Fruit fly (Drosophila melanogaster) whole organism, embryonic: ENCODE measurements around the gene CG34267.

Source experiments
- Asciz ChIP-seq: fragments of 200-800 bp; sonication (Bioruptor generic); optimal IDR thresholded peaks from 2 replicates; lab custom pipeline; 2017; ENCODE audit warnings: missing biosample characterization, mild to moderate bottlenecking, missing genetic modification characterization, missing genetic modification reagents
- B-H2 ChIP-seq: fragments of 200-800 bp; sonication (Bioruptor generic); optimal IDR thresholded peaks from 2 replicates; lab custom pipeline; 2018; ENCODE audit warnings: missing biosample characterization, mild to moderate bottlenecking, missing genetic modification characterization
- Blimp-1 ChIP-seq: fragments of 200-800 bp; sonication (Bioruptor generic); optimal IDR thresholded peaks from 3 replicates; lab custom pipeline; 2018; ENCODE audit warnings: missing biosample characterization, missing genetic modification characterization, mild to moderate bottlenecking, moderate library complexity, missing genetic modification reagents
- CG10543 ChIP-seq: fragments of 200-800 bp; sonication (Bioruptor generic); optimal IDR thresholded peaks from 3 replicates; lab custom pipeline; 2017; ENCODE audit warnings: missing biosample characterization, mild to moderate bottlenecking, missing genetic modification characterization, moderate library complexity
- CG1233 ChIP-seq: fragments of 200-800 bp; sonication (Bioruptor generic); optimal IDR thresholded peaks from 4 replicates; lab custom pipeline; 2018; ENCODE audit warnings: missing biosample characterization, mild to moderate bottlenecking, missing genetic modification characterization
- CG12744 ChIP-seq: fragments of 200-800 bp; sonication (Bioruptor generic); optimal IDR thresholded peaks from 2 replicates; lab custom pipeline; 2016; ENCODE audit warnings: missing biosample characterization, missing genetic modification characterization
- CG16779 ChIP-seq: fragments of 200-800 bp; sonication (Bioruptor generic); IDR thresholded peaks from 2 replicates; pipeline ENCODE4 v1.3.6; 2022; ENCODE audit warnings: missing biosample characterization, missing genetic modification characterization
- CG2199 ChIP-seq: fragments of 200-800 bp; sonication (Bioruptor generic); IDR thresholded peaks from 3 replicates; pipeline ENCODE4 v1.3.6; 2022; ENCODE audit warnings: missing biosample characterization, missing genetic modification characterization
- CG2889 ChIP-seq: fragments of 200-800 bp; sonication (Bioruptor generic); IDR thresholded peaks from 3 replicates; pipeline ENCODE4 v1.3.6; 2022; ENCODE audit warnings: missing biosample characterization, missing genetic modification characterization
- CG34224 ChIP-seq: fragments of 200-800 bp; sonication (Bioruptor generic); IDR thresholded peaks from 3 replicates; pipeline ENCODE4 v1.3.6; 2022; ENCODE audit warnings: missing biosample characterization, missing genetic modification characterization; ENCODE audit not compliant: partially characterized antibody
- CG42726 ChIP-seq: fragments of 200-800 bp; sonication (Bioruptor generic); IDR thresholded peaks from 2 replicates; pipeline ENCODE4 v1.3.6; 2022; ENCODE audit warnings: missing biosample characterization, missing genetic modification characterization; ENCODE audit not compliant: partially characterized antibody
- CG4328 ChIP-seq: fragments of 200-800 bp; sonication (Bioruptor generic); optimal IDR thresholded peaks from 3 replicates; lab custom pipeline; 2017; ENCODE audit warnings: missing biosample characterization, missing genetic modification reagents, missing genetic modification characterization
- CG7928 ChIP-seq: fragments of 200-800 bp; sonication (Bioruptor generic); optimal IDR thresholded peaks from 2 replicates; lab custom pipeline; 2017; ENCODE audit warnings: missing biosample characterization, mild to moderate bottlenecking, missing genetic modification characterization
- CG8281 ChIP-seq: fragments of 200-800 bp; sonication (Bioruptor generic); optimal IDR thresholded peaks from 2 replicates; lab custom pipeline; 2018; ENCODE audit warnings: missing biosample characterization, mild to moderate bottlenecking, missing genetic modification characterization, moderate library complexity
- CG9215 ChIP-seq: fragments of 200-800 bp; sonication (Bioruptor generic); IDR thresholded peaks from 2 replicates; pipeline ENCODE4 v1.3.6; 2022; ENCODE audit warnings: missing biosample characterization, missing genetic modification characterization
- Doc3 ChIP-seq: fragments of 200-800 bp; sonication (Bioruptor generic); IDR thresholded peaks from 3 replicates; pipeline ENCODE4 v1.3.6; 2022; ENCODE audit warnings: missing biosample characterization, missing genetic modification characterization; ENCODE audit not compliant: partially characterized antibody
- ERR ChIP-seq: fragments of 200-800 bp; sonication (Bioruptor generic); optimal IDR thresholded peaks from 2 replicates; lab custom pipeline; 2016; ENCODE audit warnings: missing biosample characterization, missing genetic modification characterization
- Ets65A ChIP-seq: fragments of 200-800 bp; sonication (Bioruptor generic); peaks from one replicate; lab custom pipeline; 2016; ENCODE audit warnings: missing biosample characterization, missing genetic modification characterization
- Gsc ChIP-seq: fragments of 200-800 bp; sonication (Bioruptor generic); IDR thresholded peaks from 2 replicates; pipeline ENCODE4 v1.3.6; 2022; ENCODE audit warnings: missing biosample characterization, missing genetic modification characterization
- Lim3 ChIP-seq: fragments of 200-800 bp; sonication (Bioruptor generic); IDR thresholded peaks from 2 replicates; pipeline ENCODE4 v1.3.6; 2022; ENCODE audit warnings: missing biosample characterization, missing genetic modification characterization
- Myb ChIP-seq: fragments of 200-800 bp; sonication (Bioruptor generic); optimal IDR thresholded peaks from 2 replicates; lab custom pipeline; 2016; ENCODE audit warnings: missing biosample characterization, missing genetic modification characterization
- Sox100B ChIP-seq: fragments of 200-800 bp; sonication (Bioruptor generic); optimal IDR thresholded peaks from 3 replicates; lab custom pipeline; 2018; ENCODE audit warnings: missing biosample characterization, mild to moderate bottlenecking, missing genetic modification characterization
- Ssrp ChIP-seq: fragments of 200-800 bp; sonication (Bioruptor generic); optimal IDR thresholded peaks from 2 replicates; lab custom pipeline; 2018; ENCODE audit warnings: missing biosample characterization, mild to moderate bottlenecking, missing genetic modification characterization, moderate library complexity
- crol ChIP-seq: fragments of 200-800 bp; sonication (Bioruptor generic); IDR thresholded peaks from 2 replicates; pipeline ENCODE4 v1.3.6; 2022; ENCODE audit warnings: missing biosample characterization, missing genetic modification characterization
- danr ChIP-seq: fragments of 200-800 bp; sonication (Bioruptor generic); IDR thresholded peaks from 2 replicates; pipeline ENCODE4 v1.3.6; 2022; ENCODE audit warnings: missing biosample characterization, missing genetic modification characterization
- dm ChIP-seq: fragments of 200-800 bp; sonication (Bioruptor generic); optimal IDR thresholded peaks from 3 replicates; lab custom pipeline; 2016; ENCODE audit warnings: missing biosample characterization, missing genetic modification characterization
- en ChIP-seq: fragments of 200-800 bp; sonication (Bioruptor generic); optimal IDR thresholded peaks from 2 replicates; lab custom pipeline; 2016; ENCODE audit warnings: missing biosample characterization, missing genetic modification characterization
- ftz-f1 ChIP-seq: fragments of 200-800 bp; sonication (Bioruptor generic); optimal IDR thresholded peaks from 2 replicates; lab custom pipeline; 2016; ENCODE audit warnings: missing biosample characterization, missing genetic modification characterization
- sens ChIP-seq: fragments of 200-800 bp; sonication (Bioruptor generic); peaks from one replicate; lab custom pipeline; 2016; ENCODE audit warnings: missing biosample characterization, missing genetic modification characterization
- seq ChIP-seq: fragments of 200-800 bp; sonication (Bioruptor generic); IDR thresholded peaks from 2 replicates; pipeline ENCODE4 v1.3.6; 2022; ENCODE audit warnings: missing biosample characterization, missing genetic modification characterization
- slbo ChIP-seq: fragments of 200-800 bp; sonication (Bioruptor generic); IDR thresholded peaks from 2 replicates; pipeline ENCODE4 v1.3.6; 2022; ENCODE audit warnings: missing biosample characterization, missing genetic modification characterization
- so ChIP-seq: fragments of 200-800 bp; sonication (Bioruptor generic); IDR thresholded peaks from 3 replicates; pipeline ENCODE4 v1.3.6; 2022; ENCODE audit warnings: missing biosample characterization, missing genetic modification characterization
- z ChIP-seq: fragments of 200-800 bp; sonication (Bioruptor generic); IDR thresholded peaks from 3 replicates; pipeline ENCODE4 v1.3.6; 2022; ENCODE audit warnings: missing biosample characterization, missing genetic modification characterization
- zfh2 ChIP-seq: fragments of 200-800 bp; sonication (Bioruptor generic); optimal IDR thresholded peaks from 2 replicates; lab custom pipeline; 2016; ENCODE audit warnings: missing biosample characterization, missing genetic modification characterization

Gene CG34267

DNA sequence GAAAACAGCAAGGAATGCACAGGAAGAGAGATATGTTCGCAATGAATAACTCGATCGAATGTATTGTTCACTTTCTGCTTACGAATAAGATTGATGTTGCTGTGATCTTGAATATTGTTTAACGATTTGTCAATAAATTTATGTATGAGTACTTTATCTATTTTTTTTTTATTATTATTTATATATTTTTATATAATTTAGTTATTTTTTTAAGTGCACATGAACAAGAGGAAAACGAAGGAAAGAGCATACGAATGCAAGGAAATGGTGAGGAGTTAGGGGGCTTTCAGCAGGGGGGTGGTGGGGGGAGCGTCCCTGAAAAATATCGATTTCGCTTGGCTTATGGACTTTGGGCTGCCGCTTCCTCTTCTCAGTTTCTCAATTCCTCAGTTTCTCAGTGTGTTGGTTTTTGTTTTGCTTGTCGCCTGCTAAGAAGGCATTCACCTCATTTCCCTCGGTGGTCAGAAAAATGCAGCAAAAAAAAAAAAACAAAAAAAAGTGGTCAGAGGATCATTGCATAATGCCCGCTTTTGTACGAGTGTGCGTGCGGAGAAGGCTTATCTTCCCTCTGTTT is 31.1 kb upstream of the CG34267 start (continued):
- TF ChIP-seq CG10543 (no peak), CG8281 (peak; percentile 85), ERR (GFP tag; lab: Kevin White, UChicago) (no peak)

DNA sequence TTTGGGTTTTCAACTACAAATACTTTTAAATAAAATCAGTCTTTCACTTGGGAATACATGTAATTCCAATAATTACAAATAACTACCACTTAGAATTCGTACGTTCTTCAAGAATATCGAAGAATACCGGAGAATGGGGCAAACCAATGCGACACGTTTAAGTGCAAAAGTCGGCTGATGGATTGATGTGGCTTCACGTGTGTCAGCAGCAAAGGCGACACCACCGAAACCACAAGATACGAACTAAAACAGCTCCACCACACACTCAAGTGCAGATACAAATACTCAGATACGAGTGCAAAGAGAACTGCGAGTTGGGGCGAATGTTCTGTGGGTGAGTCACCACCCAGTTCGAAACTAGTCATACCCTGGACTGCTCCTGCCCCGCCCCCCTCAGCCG is 30.6 kb upstream of the CG34267 start:
- peak; percentile 91 for TF ChIP-seq Ets65A (GFP tag; lab: Kevin White, UChicago)
- peak; percentile 65; the same call in 2 of the 3 replicates for TF ChIP-seq z (GFP tag; lab: Robert Waterston, UW)
- no peak for TF ChIP-seq CG9215 (GFP tag; lab: Robert Waterston, UW)
- no peak for TF ChIP-seq so
- TF ChIP-seq CG34224 (GFP tag; lab: Robert Waterston, UW) = no peak

dm6 chr3L:528037-528436 is 27.8 kb upstream of the CG34267 start, which contains the start of gene CG34269:
TSS of gene CG34269 (plus strand) at chr3L:528337.
- TF ChIP-seq sens (peak; percentile 24), Ssrp (tag; lab: Kevin White, UChicago) (no peak), Doc3 (0 out of 3 replicates have a peak, but pooled peaks have one; percentile 1)

DNA sequence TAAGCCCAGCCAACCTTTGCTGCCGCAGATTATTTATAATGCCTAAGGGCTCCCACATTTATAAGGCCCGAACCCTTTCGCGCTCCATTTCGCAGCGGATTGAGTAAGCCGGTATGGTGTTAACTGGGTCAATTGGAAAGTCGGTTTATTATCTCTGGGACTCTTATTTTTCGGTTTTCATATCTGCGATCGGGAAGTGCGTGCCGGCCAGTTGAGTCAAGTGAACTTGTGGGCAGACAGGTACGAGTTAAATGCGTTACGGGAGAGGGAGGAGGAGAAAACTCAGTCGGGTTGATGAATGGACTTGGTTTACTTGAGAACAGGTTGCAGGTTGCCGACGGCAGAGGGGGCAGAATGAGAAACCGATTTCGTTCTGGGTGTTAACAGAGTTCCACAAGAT is 24.0 kb upstream of the CG34267 start:
- TF ChIP-seq Gsc (GFP tag; lab: Robert Waterston, UW) (no peak), Sox100B (no peak), B-H2 (GFP tag; lab: Kevin White, UChicago) (no peak), Ets65A (GFP tag; lab: Kevin White, UChicago) (peak; percentile 41), CG2199 (GFP tag; lab: Robert Waterston, UW) (no peak), Lim3 (GFP tag; lab: Robert Waterston, UW) (no peak), CG4328 (GFP tag; lab: Kevin White, UChicago) (no peak), danr (GFP tag; lab: Robert Waterston, UW) (no peak), CG1233 (GFP tag; lab: Kevin White, UChicago) (no peak), dm (GFP tag; lab: Kevin White, UChicago) (no peak), Myb (GFP tag; lab: Kevin White, UChicago) (no peak), CG2889 (GFP tag; lab: Robert Waterston, UW) (no peak), Blimp-1 (peak; percentile 12), slbo (GFP tag; lab: Robert Waterston, UW) (0 out of 2 replicates have a peak, but pooled peaks have one; percentile 12), CG7928 (GFP tag; lab: Kevin White, UChicago) (no peak), crol (GFP tag; lab: Robert Waterston, UW) (peak; percentile 32; the same call in 1 of the 2 replicates), en (no peak), CG42726 (GFP tag; lab: Robert Waterston, UW) (no peak), seq (no peak), zfh2 (GFP tag; lab: Kevin White, UChicago) (no peak), CG16779 (GFP tag; lab: Robert Waterston, UW) (peak; percentile 54; the same call in 1 of the 2 replicates), CG12744 (GFP tag; lab: Kevin White, UChicago) (no peak), Asciz (GFP tag; lab: Kevin White, UChicago) (no peak), ftz-f1 (GFP tag; lab: Kevin White, UChicago) (no peak)
